Worm (Caenorhabditis elegans): ENCODE measurements around the gene dyf-13.

DNA sequence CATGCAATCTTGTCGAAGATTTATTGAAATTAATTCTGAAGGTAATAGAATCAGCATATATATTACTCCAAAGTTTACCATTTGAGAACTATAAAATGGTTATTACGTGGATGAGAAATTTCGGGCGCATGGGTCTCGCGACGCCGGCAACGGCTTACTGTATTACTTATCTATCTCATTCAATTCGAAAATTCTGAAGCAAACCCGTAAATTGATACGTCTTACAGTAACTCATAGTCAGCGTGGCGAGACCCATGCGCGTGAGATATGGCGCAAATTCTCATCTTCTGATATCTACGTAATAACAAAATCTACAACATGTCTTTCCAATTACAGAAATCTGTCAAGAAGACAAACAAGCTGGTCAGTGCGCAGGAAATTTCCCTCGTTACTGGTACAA, 51.6 kb downstream of the dyf-13 start:
- TF ChIP-seq aly-2 (tag; optimal IDR thresholded peaks at IDR 0.05) (no peak), snpc-4 (tag; optimal IDR thresholded peaks at IDR 0.05) (no peak), nhr-11 (tag; optimal IDR thresholded peaks at IDR 0.05) (no peak), elt-3 (tag; optimal IDR thresholded peaks at IDR 0.05) (no peak), nhr-77 (tag; optimal IDR thresholded peaks at IDR 0.05) (no peak), peb-1 (tag; optimal IDR thresholded peaks at IDR 0.05) (no peak), ama-1 (optimal IDR thresholded peaks at IDR 0.05) (no peak), nhr-25 (tag; optimal IDR thresholded peaks at IDR 0.05) (no peak), nhr-237 (tag; optimal IDR thresholded peaks at IDR 0.05) (no peak), nhr-21 (tag; optimal IDR thresholded peaks at IDR 0.05) (no peak), alr-1 (tag; optimal IDR thresholded peaks at IDR 0.05) (no peak), mbf-1 (tag; optimal IDR thresholded peaks at IDR 0.05) (no peak), zag-1 (tag; optimal IDR thresholded peaks at IDR 0.05) (no peak), lin-39 (tag; optimal IDR thresholded peaks at IDR 0.05) (no peak)

Data from whole organism, L2 larva.